Worm (Caenorhabditis elegans): ENCODE measurements around the gene clec-231.

DNA sequence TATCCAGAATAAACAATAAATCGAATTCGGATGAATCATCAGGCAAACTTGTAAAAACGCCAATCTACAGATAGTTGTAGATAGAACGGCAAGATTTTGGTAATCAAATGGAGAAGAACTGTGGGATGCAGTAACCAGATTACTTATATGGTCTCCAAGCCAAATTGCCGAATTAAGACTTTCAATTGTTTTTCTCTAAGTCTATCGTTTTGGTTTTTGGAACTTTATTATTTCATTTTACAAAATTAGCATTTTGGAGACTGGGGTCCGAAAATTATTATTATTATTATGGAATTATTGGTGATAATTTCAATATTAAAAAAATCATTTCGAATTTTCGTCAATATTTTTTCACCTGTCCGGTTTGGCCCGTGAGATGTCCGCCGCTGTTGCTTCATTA, 11.2 kb downstream of the clec-231 start, which contains the start of gene clec-228:
- TF ChIP-seq mdl-1 (tag; optimal IDR thresholded peaks at IDR 0.05) = no peak
- TF ChIP-seq egl-27 (tag; optimal IDR thresholded peaks at IDR 0.05) = no peak
- no peak for TF ChIP-seq unc-62 (GFP tag; optimal IDR thresholded peaks at IDR 0.05)
- no peak for TF ChIP-seq ztf-11 (tag; optimal IDR thresholded peaks at IDR 0.05)
- no peak for TF ChIP-seq elt-3 (tag; optimal IDR thresholded peaks at IDR 0.05)
- no peak for TF ChIP-seq unc-39 (tag; optimal IDR thresholded peaks at IDR 0.05)
- TF ChIP-seq ZK546.5 (tag; optimal IDR thresholded peaks at IDR 0.05) = no peak
- TF ChIP-seq dmd-4 (tag; optimal IDR thresholded peaks at IDR 0.05) = no peak
- TF ChIP-seq nhr-10 (tag; optimal IDR thresholded peaks at IDR 0.05) = no peak
- no peak for TF ChIP-seq snpc-4 (tag; optimal IDR thresholded peaks at IDR 0.05)
